Worm (Caenorhabditis elegans): Measurements from ENCODE around the gene F42A6.2.
"Not testable (repeated sequence)": the region's sequence is repeated elsewhere in the genome, so short reads cannot be mapped to it uniquely, and the experiment has no call there.

The F42A6.2 gene

DNA sequence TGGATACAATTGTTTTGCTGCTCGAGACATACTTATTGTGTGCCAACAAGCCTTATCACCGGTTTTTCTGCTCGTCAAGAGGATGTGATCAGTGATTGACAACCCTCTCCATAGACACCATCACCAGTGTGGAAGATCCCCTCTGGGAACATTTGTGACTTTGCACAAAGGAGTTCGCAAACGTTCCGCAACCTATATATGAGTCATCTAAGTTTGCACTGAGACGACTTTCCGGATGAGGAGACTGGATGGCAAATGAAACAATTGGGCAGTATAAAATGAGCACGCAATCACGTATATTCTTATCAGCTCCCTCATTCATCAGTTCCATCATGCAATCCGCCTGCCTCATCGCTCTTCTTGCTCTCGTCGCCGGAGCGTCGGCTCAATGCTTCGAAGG is 40.8 kb upstream of the F42A6.2 start, which contains the start of gene W08E12.5:
Gene W08E12.5 (plus strand): TSS at position 301 of the 400 bp plus-strand sequence.
- TF ChIP-seq ceh-2 (tag; optimal IDR thresholded peaks at IDR 0.05): no peak
- no peak for TF ChIP-seq hlh-15 (tag; optimal IDR thresholded peaks at IDR 0.05)
- no peak for TF ChIP-seq zip-5 (tag; optimal IDR thresholded peaks at IDR 0.05)
- TF ChIP-seq pha-2 (tag; optimal IDR thresholded peaks at IDR 0.05): no peak
- TF ChIP-seq ceh-24 (tag; optimal IDR thresholded peaks at IDR 0.05): no peak
- TF ChIP-seq K09A11.1 (tag; optimal IDR thresholded peaks at IDR 0.05; ENCODE audit: insufficient read depth): no peak
- no peak for TF ChIP-seq nhr-232 (tag; optimal IDR thresholded peaks at IDR 0.05)
- no peak for TF ChIP-seq nhr-11 (tag; optimal IDR thresholded peaks at IDR 0.05)
- TF ChIP-seq tbx-2 (tag; optimal IDR thresholded peaks at IDR 0.05): no peak
- no peak for TF ChIP-seq pha-4 (tag; optimal IDR thresholded peaks at IDR 0.05)
- TF ChIP-seq unc-42 (tag; optimal IDR thresholded peaks at IDR 0.05): no peak
- no peak for TF ChIP-seq hlh-30 (tag; optimal IDR thresholded peaks at IDR 0.05; ENCODE audit: insufficient read depth)
- TF ChIP-seq C08G9.2 (tag; optimal IDR thresholded peaks at IDR 0.05): no peak
- no peak for TF ChIP-seq tbx-7 (tag; optimal IDR thresholded peaks at IDR 0.05)
- TF ChIP-seq sdc-2 (tag; optimal IDR thresholded peaks at IDR 0.05): no peak
- no peak for TF ChIP-seq pros-1 (tag; optimal IDR thresholded peaks at IDR 0.05)
- no peak for TF ChIP-seq syd-9 (tag; optimal IDR thresholded peaks at IDR 0.05)
- no peak for TF ChIP-seq ets-4 (tag; optimal IDR thresholded peaks at IDR 0.05)
- TF ChIP-seq unc-3 (GFP tag; conservative IDR thresholded peaks at IDR 0.05): no peak
- no peak for TF ChIP-seq unc-3 (tag; optimal IDR thresholded peaks at IDR 0.05)
- TF ChIP-seq ceh-34 (tag; optimal IDR thresholded peaks at IDR 0.05): no peak

- not testable (repeated sequence) for TF ChIP-seq pha-2, ceh-2, pat-9 (tag; optimal IDR thresholded peaks at IDR 0.05)
These were observed 39.2 kb upstream of the F42A6.2 start, which contains the start of gene W08E12.4 for ce11 chrIV:3302058-3302457. W08E12.4 (plus strand) TSS chrIV:3302358.

- TF ChIP-seq ets-4, K02D7.2, ceh-22 (tag; optimal IDR thresholded peaks at IDR 0.05): not testable (repeated sequence)
These were observed 37.6 kb upstream of the F42A6.2 start, which contains the start of gene idpp-12 for ce11 chrIV:3303690-3304089. idpp-12 (plus strand) TSS chrIV:3303990.

- TF ChIP-seq ceh-14 (tag; optimal IDR thresholded peaks at IDR 0.05) (no peak), ceh-19 (GFP tag; optimal IDR thresholded peaks at IDR 0.05) (no peak), hlh-8 (tag; optimal IDR thresholded peaks at IDR 0.05) (no peak), dmd-4 (tag; optimal IDR thresholded peaks at IDR 0.05; ENCODE audit: borderline replicate concordance) (no peak), hlh-13 (GFP tag; optimal IDR thresholded peaks at IDR 0.05) (no peak), tbx-7 (tag; optimal IDR thresholded peaks at IDR 0.05) (no peak), pat-9 (tag; optimal IDR thresholded peaks at IDR 0.05) (no peak), sdc-2 (tag; optimal IDR thresholded peaks at IDR 0.05) (no peak), sox-2 (GFP tag; IDR thresholded peaks at IDR 0.05) (no peak), dve-1 (tag; optimal IDR thresholded peaks at IDR 0.05) (no peak), npax-4 (tag; optimal IDR thresholded peaks at IDR 0.05) (no peak), ceh-30 (tag; optimal IDR thresholded peaks at IDR 0.05) (no peak), che-1 (tag; optimal IDR thresholded peaks at IDR 0.05) (no peak), lin-11 (tag; optimal IDR thresholded peaks at IDR 0.05) (no peak)
These were observed 35.7 kb upstream of the F42A6.2 start, which contains the start of gene W08E12.2 for ce11 chrIV:3305575-3305974. W08E12.2 (plus strand) TSS chrIV:3305875.

DNA sequence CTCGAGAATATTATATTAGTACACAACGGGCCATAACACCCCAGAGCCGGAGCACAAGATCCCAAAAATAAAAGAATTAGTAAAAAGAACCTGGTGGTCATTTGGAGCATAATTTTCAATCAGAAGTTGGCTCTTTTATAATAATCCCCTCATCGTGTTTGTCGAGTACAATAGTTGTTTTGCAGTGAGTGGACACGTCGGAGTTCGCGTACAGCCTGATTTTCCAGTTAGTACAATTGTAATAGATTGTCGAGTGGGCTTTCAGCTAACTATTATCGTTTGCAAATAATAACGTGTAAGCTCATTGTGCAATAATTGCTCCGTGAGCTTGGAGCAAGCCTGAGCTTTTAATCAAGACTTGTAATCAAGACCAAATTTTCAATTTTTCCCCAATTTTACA is 33.8 kb upstream of the F42A6.2 start, which contains the start of gene W08E12.9:
Gene W08E12.9 (minus strand): TSS at position 101 of the 400 bp plus-strand sequence.
- no peak for TF ChIP-seq ztf-16 (tag; optimal IDR thresholded peaks at IDR 0.05)
- no peak for TF ChIP-seq pat-9 (tag; optimal IDR thresholded peaks at IDR 0.05)
- TF ChIP-seq ets-4 (tag; optimal IDR thresholded peaks at IDR 0.05): no peak
- TF ChIP-seq pros-1 (tag; optimal IDR thresholded peaks at IDR 0.05): no peak
- TF ChIP-seq ceh-14 (tag; optimal IDR thresholded peaks at IDR 0.05): no peak
- TF ChIP-seq ceh-2 (tag; optimal IDR thresholded peaks at IDR 0.05): no peak
- no peak for TF ChIP-seq pax-1 (tag; optimal IDR thresholded peaks at IDR 0.05)
- no peak for TF ChIP-seq sox-2 (GFP tag; IDR thresholded peaks at IDR 0.05)
- no peak for TF ChIP-seq mec-3 (tag; optimal IDR thresholded peaks at IDR 0.05; ENCODE audit: borderline replicate concordance)
- TF ChIP-seq unc-55 (GFP tag; optimal IDR thresholded peaks at IDR 0.05): no peak
- TF ChIP-seq tbx-7 (tag; optimal IDR thresholded peaks at IDR 0.05): no peak
- no peak for TF ChIP-seq syd-9 (tag; optimal IDR thresholded peaks at IDR 0.05)
- no peak for TF ChIP-seq ceh-19 (GFP tag; optimal IDR thresholded peaks at IDR 0.05)
- no peak for TF ChIP-seq T23F11.4 (GFP tag; optimal IDR thresholded peaks at IDR 0.05)
- no peak for TF ChIP-seq ceh-31 (tag; optimal IDR thresholded peaks at IDR 0.05)
- TF ChIP-seq sdc-2 (tag; optimal IDR thresholded peaks at IDR 0.05): no peak
- no peak for TF ChIP-seq ama-1 (optimal IDR thresholded peaks at IDR 0.05)
- TF ChIP-seq hlh-13 (GFP tag; optimal IDR thresholded peaks at IDR 0.05): no peak
